Fruit fly (Drosophila melanogaster) whole organism, embryonic: ENCODE measurements around the gene Glys.

ENCODE experiments used
- Abd-B ChIP-seq: fragments of 200-800 bp; sonication (Bioruptor generic); optimal IDR thresholded peaks from 2 replicates; lab custom pipeline; 2018; ENCODE audit warnings: missing biosample characterization, mild to moderate bottlenecking, missing genetic modification characterization, moderate library complexity
- BEAF-32 ChIP-seq: fragments of 200-800 bp; sonication (Bioruptor generic); optimal IDR thresholded peaks from 3 replicates; lab custom pipeline; 2017; ENCODE audit warnings: missing biosample characterization, missing genetic modification characterization, mild to moderate bottlenecking, moderate library complexity, missing genetic modification reagents
- Bdp1 ChIP-seq: fragments of 200-800 bp; sonication (Bioruptor generic); optimal IDR thresholded peaks from 3 replicates; lab custom pipeline; 2016; ENCODE audit warnings: missing biosample characterization, missing genetic modification characterization
- CG10565 ChIP-seq: fragments of 200-800 bp; sonication (Bioruptor generic); optimal IDR thresholded peaks from 3 replicates; lab custom pipeline; 2016; ENCODE audit warnings: missing biosample characterization, mild to moderate bottlenecking, missing genetic modification characterization
- CG11696 ChIP-seq: fragments of 200-800 bp; sonication (Bioruptor generic); IDR thresholded peaks from 2 replicates; pipeline ENCODE4 v1.3.6; 2022; ENCODE audit warnings: missing biosample characterization, missing genetic modification characterization
- CG11723 ChIP-seq: fragments of 200-800 bp; sonication (Bioruptor generic); optimal IDR thresholded peaks from 2 replicates; lab custom pipeline; 2017; ENCODE audit warnings: missing biosample characterization, mild to moderate bottlenecking, missing genetic modification characterization
- CG12155 ChIP-seq: fragments of 200-800 bp; sonication (Bioruptor generic); optimal IDR thresholded peaks from 3 replicates; lab custom pipeline; 2016; ENCODE audit warnings: missing biosample characterization, missing genetic modification characterization
- CG12299 ChIP-seq: fragments of 200-800 bp; sonication (Bioruptor generic); optimal IDR thresholded peaks from 2 replicates; lab custom pipeline; 2018; ENCODE audit warnings: missing biosample characterization, mild to moderate bottlenecking, missing genetic modification characterization
- CG12769 ChIP-seq: fragments of 200-800 bp; sonication (Bioruptor generic); optimal IDR thresholded peaks from 2 replicates; lab custom pipeline; 2019; ENCODE audit warnings: missing biosample characterization, mild to moderate bottlenecking, missing genetic modification characterization, moderate library complexity
- CG12942 ChIP-seq: fragments of 200-800 bp; sonication (Bioruptor generic); optimal IDR thresholded peaks from 3 replicates; lab custom pipeline; 2016; ENCODE audit warnings: missing biosample characterization, missing genetic modification characterization
- CG13894 ChIP-seq: fragments of 200-800 bp; sonication (Bioruptor generic); optimal IDR thresholded peaks from 3 replicates; lab custom pipeline; 2018; ENCODE audit warnings: missing biosample characterization, mild to moderate bottlenecking, missing genetic modification characterization, moderate library complexity
- CG15011 ChIP-seq: fragments of 200-800 bp; sonication (Bioruptor generic); optimal IDR thresholded peaks from 3 replicates; lab custom pipeline; 2018; ENCODE audit warnings: missing biosample characterization, mild to moderate bottlenecking, missing genetic modification characterization
- CG16813 ChIP-seq: fragments of 200-800 bp; sonication (Bioruptor generic); IDR thresholded peaks from 3 replicates; pipeline ENCODE4 v1.3.6; 2022; ENCODE audit warnings: missing biosample characterization, missing genetic modification characterization; ENCODE audit not compliant: partially characterized antibody
- CG17359 ChIP-seq: fragments of 200-800 bp; sonication (Bioruptor generic); optimal IDR thresholded peaks from 3 replicates; lab custom pipeline; 2018; ENCODE audit warnings: missing biosample characterization, mild to moderate bottlenecking, missing genetic modification characterization, moderate library complexity
- CG2120 ChIP-seq: fragments of 200-800 bp; sonication (Bioruptor generic); optimal IDR thresholded peaks from 3 replicates; lab custom pipeline; 2016; ENCODE audit warnings: missing biosample characterization, missing genetic modification characterization
- CG32532 ChIP-seq: fragments of 200-800 bp; sonication (Bioruptor generic); IDR thresholded peaks from 2 replicates; pipeline ENCODE4 v1.3.6; 2022; ENCODE audit warnings: missing biosample characterization, missing genetic modification characterization
- CG32767 ChIP-seq: fragments of 200-800 bp; sonication (Bioruptor generic); IDR thresholded peaks from 2 replicates; pipeline ENCODE4 v1.3.6; 2022; ENCODE audit warnings: missing biosample characterization, missing genetic modification characterization
- CG42726 ChIP-seq: fragments of 200-800 bp; sonication (Bioruptor generic); IDR thresholded peaks from 2 replicates; pipeline ENCODE4 v1.3.6; 2022; ENCODE audit warnings: missing biosample characterization, missing genetic modification characterization; ENCODE audit not compliant: partially characterized antibody
- CG5953 ChIP-seq: fragments of 200-800 bp; sonication (Bioruptor generic); IDR thresholded peaks from 2 replicates; pipeline ENCODE4 v1.3.6; 2022; ENCODE audit warnings: missing biosample characterization, missing genetic modification characterization
- CG6175 ChIP-seq: fragments of 200-800 bp; sonication (Bioruptor generic); IDR thresholded peaks from 3 replicates; pipeline ENCODE4 v1.3.6; 2022; ENCODE audit warnings: missing biosample characterization, missing genetic modification characterization
- CG7357 ChIP-seq: fragments of 200-800 bp; sonication (Bioruptor generic); IDR thresholded peaks from 3 replicates; pipeline ENCODE4 v1.3.6; 2022; ENCODE audit warnings: missing biosample characterization, missing genetic modification characterization
- CG7839 ChIP-seq: fragments of 200-800 bp; sonication (Bioruptor generic); optimal IDR thresholded peaks from 3 replicates; lab custom pipeline; 2018; ENCODE audit warnings: missing biosample characterization, mild to moderate bottlenecking, missing genetic modification characterization, moderate library complexity
- CG8290 ChIP-seq, 3 experiments: fragments of 200-800 bp; sonication (Bioruptor generic); optimal IDR thresholded peaks; 2 replicates each; lab custom pipeline; 2016 to 2019; ENCODE audit warnings: missing biosample characterization in 3 of 3, missing genetic modification characterization in 3 of 3, mild to moderate bottlenecking in 2 of 3, moderate library complexity in 1 of 3
- CG8924 ChIP-seq: fragments of 200-800 bp; optimal IDR thresholded peaks from 3 replicates; lab custom pipeline; 2019; ENCODE audit warnings: missing biosample characterization, mild to moderate bottlenecking, missing genetic modification characterization, moderate library complexity
- CoRest ChIP-seq: fragments of 200-800 bp; sonication (Bioruptor generic); optimal IDR thresholded peaks from 3 replicates; lab custom pipeline; 2018; ENCODE audit warnings: missing biosample characterization, mild to moderate bottlenecking, missing genetic modification characterization, moderate library complexity
- D ChIP-seq, 2 experiments: fragments of 200-800 bp in 1 of 2; fragments of >200 bp in 1 of 2; sonication (Bioruptor generic) in 1 of 2; optimal IDR thresholded peaks; 2 replicates in 1 of 2; 3 replicates in 1 of 2; lab custom pipeline; 2017; ENCODE audit warnings: mild to moderate bottlenecking in 1 of 2, missing biosample characterization in 1 of 2, missing genetic modification characterization in 1 of 2, missing genetic modification reagents in 1 of 2
- Lhr ChIP-seq: fragments of 200-800 bp; sonication (Bioruptor generic); optimal IDR thresholded peaks from 3 replicates; lab custom pipeline; 2017; ENCODE audit warnings: mild to moderate bottlenecking, missing biosample characterization, missing genetic modification reagents, missing genetic modification characterization
- Meics ChIP-seq: fragments of 200-800 bp; sonication (Bioruptor generic); optimal IDR thresholded peaks from 2 replicates; lab custom pipeline; 2017; ENCODE audit warnings: missing biosample characterization, mild to moderate bottlenecking, missing genetic modification characterization
- NFAT ChIP-seq: fragments of 200-800 bp; sonication (Bioruptor generic); IDR thresholded peaks from 2 replicates; pipeline ENCODE4 v1.3.6; 2022; ENCODE audit warnings: missing biosample characterization, missing genetic modification characterization
- Oli ChIP-seq: fragments of 200-800 bp; sonication (Bioruptor generic); optimal IDR thresholded peaks from 2 replicates; lab custom pipeline; 2018; ENCODE audit warnings: missing biosample characterization, mild to moderate bottlenecking, missing genetic modification characterization, moderate library complexity
- Pdp1 ChIP-seq, 2 experiments: fragments of 200-800 bp; sonication (Bioruptor generic); optimal IDR thresholded peaks; 3 replicates each; lab custom pipeline; 2016; ENCODE audit warnings: missing biosample characterization in 2 of 2, missing genetic modification characterization in 2 of 2, mild to moderate bottlenecking in 1 of 2, moderate library complexity in 1 of 2
- Rfx ChIP-seq: fragments of 200-800 bp; sonication (Bioruptor generic); IDR thresholded peaks from 2 replicates; pipeline ENCODE4 v1.3.6; 2022; ENCODE audit warnings: missing biosample characterization, missing genetic modification characterization
- Scr ChIP-seq: fragments of 200-800 bp; sonication (Bioruptor generic); IDR thresholded peaks from 2 replicates; pipeline ENCODE4 v1.3.6; 2022; ENCODE audit warnings: missing biosample characterization, missing genetic modification characterization; ENCODE audit not compliant: partially characterized antibody
- abd-A ChIP-seq: fragments of 200-800 bp; sonication (Bioruptor generic); optimal IDR thresholded peaks from 3 replicates; lab custom pipeline; 2019; ENCODE audit warnings: missing biosample characterization, mild to moderate bottlenecking, missing genetic modification characterization, moderate library complexity
- aop ChIP-seq: fragments of 200-800 bp; sonication (Bioruptor generic); IDR thresholded peaks from 2 replicates; pipeline ENCODE4 v1.3.6; 2022; ENCODE audit warnings: missing biosample characterization, missing genetic modification characterization
- bab2 ChIP-seq: fragments of 200-800 bp; sonication (Bioruptor generic); optimal IDR thresholded peaks from 2 replicates; lab custom pipeline; 2016; ENCODE audit warnings: missing biosample characterization, missing genetic modification characterization
- bowl ChIP-seq: fragments of 200-800 bp; sonication (Bioruptor generic); IDR thresholded peaks from 2 replicates; pipeline ENCODE4 v1.3.6; 2022; ENCODE audit warnings: missing biosample characterization, missing genetic modification characterization
- chif ChIP-seq, 2 experiments: fragments of 200-800 bp; sonication (Bioruptor generic); optimal IDR thresholded peaks; 3 replicates each; lab custom pipeline; 2016; ENCODE audit warnings: missing biosample characterization in 2 of 2, missing genetic modification characterization in 2 of 2
- ci ChIP-seq: fragments of 200-800 bp; sonication (Bioruptor generic); IDR thresholded peaks from 3 replicates; pipeline ENCODE4 v1.3.6; 2022; ENCODE audit warnings: missing biosample characterization, missing genetic modification characterization
- eyg ChIP-seq: fragments of 200-800 bp; sonication (Bioruptor generic); optimal IDR thresholded peaks from 3 replicates; lab custom pipeline; 2016; ENCODE audit warnings: missing biosample characterization, missing genetic modification characterization
- gem ChIP-seq: fragments of 200-800 bp; sonication (Bioruptor generic); optimal IDR thresholded peaks from 2 replicates; lab custom pipeline; 2019; ENCODE audit warnings: missing biosample characterization, mild to moderate bottlenecking, missing genetic modification characterization, moderate library complexity
- ham ChIP-seq: fragments of 200-800 bp; sonication (Bioruptor generic); IDR thresholded peaks from 2 replicates; pipeline ENCODE4 v1.3.6; 2022; ENCODE audit warnings: missing biosample characterization, missing genetic modification characterization
- psq ChIP-seq: fragments of 200-800 bp; sonication (Bioruptor generic); optimal IDR thresholded peaks from 2 replicates; lab custom pipeline; 2017; ENCODE audit warnings: missing biosample characterization, missing genetic modification characterization
- scrt ChIP-seq: fragments of 200-800 bp; sonication (Bioruptor generic); optimal IDR thresholded peaks from 2 replicates; lab custom pipeline; 2018; ENCODE audit warnings: missing biosample characterization, mild to moderate bottlenecking, missing genetic modification characterization, moderate library complexity
- sr ChIP-seq: fragments of 200-800 bp; sonication (Bioruptor generic); IDR thresholded peaks from 3 replicates; pipeline ENCODE4 v1.3.6; 2022; ENCODE audit warnings: missing biosample characterization, missing genetic modification characterization
- tio ChIP-seq: fragments of 200-800 bp; sonication (Bioruptor generic); optimal IDR thresholded peaks from 2 replicates; lab custom pipeline; 2017; ENCODE audit warnings: missing biosample characterization, missing genetic modification characterization, inconsistent platforms
- twi ChIP-seq: fragments of 200-800 bp; optimal IDR thresholded peaks from 2 replicates; lab custom pipeline; 2019; ENCODE audit warnings: missing biosample characterization, mild to moderate bottlenecking, missing genetic modification characterization, moderate library complexity
- vnd ChIP-seq: fragments of 200-800 bp; sonication (Bioruptor generic); IDR thresholded peaks from 3 replicates; pipeline ENCODE4 v1.3.6; 2022; ENCODE audit warnings: missing biosample characterization, missing genetic modification characterization; ENCODE audit not compliant: partially characterized antibody

Gene Glys

dm6 chr3R:15130873-15131272 is 16.5 kb downstream of the Glys start (continued):
- TF ChIP-seq Rfx (GFP tag; lab: Robert Waterston, UW) (no peak), CG32532 (GFP tag; lab: Robert Waterston, UW) (no peak), vnd (GFP tag; lab: Robert Waterston, UW) (no peak), aop (GFP tag; lab: Robert Waterston, UW) (no peak), CG32767 (no peak), ham (GFP tag; lab: Robert Waterston, UW) (no peak), Oli (no peak), CG7839 (no peak), abd-A (peak; percentile 56), NFAT (GFP tag; lab: Robert Waterston, UW) (no peak), D (optimal IDR thresholded peaks at IDR 0.05; lab: Kevin White, UChicago) (no peak), D (GFP tag; optimal IDR thresholded peaks at IDR 0.05; lab: Kevin White, UChicago) (no peak), tio (no peak)

- TF ChIP-seq CG11723 (GFP tag; lab: Kevin White, UChicago) (no peak), Abd-B (GFP tag; lab: Kevin White, UChicago) (peak; percentile 7), CG12299 (tag; lab: Kevin White, UChicago) (no peak), Meics (GFP tag; lab: Kevin White, UChicago) (no peak), CG12155 (no peak), eyg (GFP tag; lab: Kevin White, UChicago) (no peak), scrt (peak; percentile 16), CG15011 (GFP tag; lab: Kevin White, UChicago) (no peak), CG7357 (GFP tag; lab: Robert Waterston, UW) (no peak), CG2120 (GFP tag; lab: Kevin White, UChicago) (no peak), CG16813 (GFP tag; lab: Robert Waterston, UW) (no peak), CG5953 (GFP tag; lab: Robert Waterston, UW) (0 out of 2 replicates have a peak, but pooled peaks have one; percentile 6), CG11696 (GFP tag; lab: Robert Waterston, UW) (no peak), sr (GFP tag; lab: Robert Waterston, UW) (peak; percentile 57; the same call in 2 of the 3 replicates), CG8924 (tag; lab: Kevin White, UChicago) (no peak), ci (GFP tag; lab: Robert Waterston, UW) (0 out of 3 replicates have a peak, but pooled peaks have one; percentile 26), CoRest (tag; lab: Kevin White, UChicago) (no peak), CG13894 (tag; lab: Kevin White, UChicago) (peak; percentile 6), gem (tag; lab: Kevin White, UChicago) (no peak), abd-A (peak; percentile 64), CG10565 (GFP tag; lab: Kevin White, UChicago) (no peak), CG32532 (GFP tag; lab: Robert Waterston, UW) (0 out of 2 replicates have a peak, but pooled peaks have one; percentile 7), CG8290 (GFP tag; optimal IDR thresholded peaks at IDR 0.05; lab: Kevin White, UChicago) (no peak), CG8290 (tag; optimal IDR thresholded peaks at IDR 0.05; lab: Kevin White, UChicago) (peak in 1 of 2 experiments; percentile 28), bowl (GFP tag; lab: Robert Waterston, UW) (0 out of 2 replicates have a peak, but pooled peaks have one; percentile 14), BEAF-32 (GFP tag; lab: Kevin White, UChicago) (no peak), Scr (GFP tag; lab: Robert Waterston, UW) (no peak), chif (GFP tag; optimal IDR thresholded peaks at IDR 0.05; lab: Kevin White, UChicago) (no peak), twi (tag; lab: Kevin White, UChicago) (no peak), Pdp1 (GFP tag; optimal IDR thresholded peaks at IDR 0.05; lab: Kevin White, UChicago) (peak in 1 of 2 experiments; percentile 0), CG42726 (GFP tag; lab: Robert Waterston, UW) (no peak), Bdp1 (no peak), Lhr (no peak), bab2 (GFP tag; lab: Kevin White, UChicago) (no peak), CG6175 (GFP tag; lab: Robert Waterston, UW) (0 out of 3 replicates have a peak, but pooled peaks have one; percentile 36), psq (no peak), CG12942 (GFP tag; lab: Kevin White, UChicago) (no peak), CG12769 (tag; lab: Kevin White, UChicago) (peak; percentile 41), CG17359 (tag; lab: Kevin White, UChicago) (no peak)
Observed at dm6 chr3R:15129998-15130397, 17.3 kb downstream of the Glys start.
